Worm (Caenorhabditis elegans): ENCODE results near the gene amt-4.

Gene amt-4

ce11 chrX:4544543-4544942 is 20.6 kb upstream of the amt-4 start, which contains the start of gene C07A12.2:
TSS of gene C07A12.2 (plus strand) at chrX:4544843.
- TF ChIP-seq egl-5 (tag; optimal IDR thresholded peaks at IDR 0.05) (no peak), ceh-9 (tag; optimal IDR thresholded peaks at IDR 0.05) (no peak), lsy-12 (tag; optimal IDR thresholded peaks at IDR 0.05) (no peak), nhr-67 (tag; optimal IDR thresholded peaks at IDR 0.05) (no peak), nhr-43 (tag; optimal IDR thresholded peaks at IDR 0.05; ENCODE audit: poor library complexity, severe bottlenecking) (no peak), R02D3.7 (tag; optimal IDR thresholded peaks at IDR 0.05) (no peak), hmg-11 (tag; optimal IDR thresholded peaks at IDR 0.05) (no peak), nhr-23 (tag; optimal IDR thresholded peaks at IDR 0.05) (no peak), elt-2 (tag; optimal IDR thresholded peaks at IDR 0.05) (no peak), pqm-1 (tag; optimal IDR thresholded peaks at IDR 0.05) (no peak), fkh-10 (GFP tag; optimal IDR thresholded peaks at IDR 0.05) (no peak), nhr-237 (tag; optimal IDR thresholded peaks at IDR 0.05) (no peak), elt-3 (tag; optimal IDR thresholded peaks at IDR 0.05) (no peak)

- TF ChIP-seq skn-1 (tag; optimal IDR thresholded peaks at IDR 0.05) (no peak), fkh-2 (tag; optimal IDR thresholded peaks at IDR 0.05) (no peak), nhr-77 (tag; optimal IDR thresholded peaks at IDR 0.05) (no peak), nhr-43 (tag; optimal IDR thresholded peaks at IDR 0.05; ENCODE audit: poor library complexity, severe bottlenecking) (no peak), pha-4 (tag; optimal IDR thresholded peaks at IDR 0.05) (no peak), ztf-11 (tag; optimal IDR thresholded peaks at IDR 0.05) (no peak), elt-2 (tag; optimal IDR thresholded peaks at IDR 0.05) (no peak), ama-1 (optimal IDR thresholded peaks at IDR 0.05) (no peak), unc-39 (tag; optimal IDR thresholded peaks at IDR 0.05) (no peak)
Observed at ce11 chrX:4548929-4549328, 16.2 kb upstream of the amt-4 start.

ce11 chrX:4549853-4550596 is 15.1 kb upstream of the amt-4 start, which contains the start of gene C07A12.18:
TSS of gene C07A12.18 (minus strand) at chrX:4549903.
- TF ChIP-seq elt-1 (tag; optimal IDR thresholded peaks at IDR 0.05) (peak; percentile 14), fkh-10 (GFP tag; optimal IDR thresholded peaks at IDR 0.05) (no peak), nhr-67 (tag; optimal IDR thresholded peaks at IDR 0.05) (no peak)

ce11 chrX:4550987-4551386 is 14.1 kb upstream of the amt-4 start:
- TF ChIP-seq nhr-25 (tag; optimal IDR thresholded peaks at IDR 0.05) (peak; percentile 59), nhr-77 (tag; optimal IDR thresholded peaks at IDR 0.05) (no peak), nhr-23 (tag; optimal IDR thresholded peaks at IDR 0.05) (peak; percentile 70)

ce11 chrX:4553033-4553432 is 12.1 kb upstream of the amt-4 start:
- peak; percentile 13 for TF ChIP-seq elt-1 (tag; optimal IDR thresholded peaks at IDR 0.05)
- no peak for TF ChIP-seq elt-3 (tag; optimal IDR thresholded peaks at IDR 0.05)

ce11 chrX:4553491-4553890 is 11.6 kb upstream of the amt-4 start:
- TF ChIP-seq nhr-11 (tag; optimal IDR thresholded peaks at IDR 0.05), result no peak
- no peak for TF ChIP-seq nhr-77 (tag; optimal IDR thresholded peaks at IDR 0.05)

ce11 chrX:4554385-4554784 is 10.7 kb upstream of the amt-4 start, which contains the start of gene ham-2:
TSS of gene ham-2 (plus strand) at chrX:4554685.
- TF ChIP-seq nhr-67 (tag; optimal IDR thresholded peaks at IDR 0.05) (no peak), sea-2 (GFP tag; optimal IDR thresholded peaks at IDR 0.05) (no peak), ztf-11 (tag; optimal IDR thresholded peaks at IDR 0.05) (no peak), fkh-2 (tag; optimal IDR thresholded peaks at IDR 0.05) (no peak), fos-1 (tag; optimal IDR thresholded peaks at IDR 0.05) (no peak), elt-1 (tag; optimal IDR thresholded peaks at IDR 0.05) (no peak), nhr-237 (tag; optimal IDR thresholded peaks at IDR 0.05) (no peak), mml-1 (tag; optimal IDR thresholded peaks at IDR 0.05) (no peak), eor-1 (tag; optimal IDR thresholded peaks at IDR 0.05) (no peak), daf-12 (tag; optimal IDR thresholded peaks at IDR 0.05) (no peak), R02D3.7 (tag; optimal IDR thresholded peaks at IDR 0.05) (no peak), hmg-11 (tag; optimal IDR thresholded peaks at IDR 0.05) (no peak), nhr-25 (tag; optimal IDR thresholded peaks at IDR 0.05) (no peak), ZK546.5 (tag; optimal IDR thresholded peaks at IDR 0.05) (no peak), ama-1 (optimal IDR thresholded peaks at IDR 0.05) (no peak), nhr-11 (tag; optimal IDR thresholded peaks at IDR 0.05) (no peak), unc-39 (tag; optimal IDR thresholded peaks at IDR 0.05) (no peak), lin-15B (tag; optimal IDR thresholded peaks at IDR 0.05) (no peak), elt-2 (tag; optimal IDR thresholded peaks at IDR 0.05) (no peak)

Measured in whole organism, L3 larva.